Worm (Caenorhabditis elegans): ENCODE data around the gene nhr-192.

The nhr-192 gene

DNA sequence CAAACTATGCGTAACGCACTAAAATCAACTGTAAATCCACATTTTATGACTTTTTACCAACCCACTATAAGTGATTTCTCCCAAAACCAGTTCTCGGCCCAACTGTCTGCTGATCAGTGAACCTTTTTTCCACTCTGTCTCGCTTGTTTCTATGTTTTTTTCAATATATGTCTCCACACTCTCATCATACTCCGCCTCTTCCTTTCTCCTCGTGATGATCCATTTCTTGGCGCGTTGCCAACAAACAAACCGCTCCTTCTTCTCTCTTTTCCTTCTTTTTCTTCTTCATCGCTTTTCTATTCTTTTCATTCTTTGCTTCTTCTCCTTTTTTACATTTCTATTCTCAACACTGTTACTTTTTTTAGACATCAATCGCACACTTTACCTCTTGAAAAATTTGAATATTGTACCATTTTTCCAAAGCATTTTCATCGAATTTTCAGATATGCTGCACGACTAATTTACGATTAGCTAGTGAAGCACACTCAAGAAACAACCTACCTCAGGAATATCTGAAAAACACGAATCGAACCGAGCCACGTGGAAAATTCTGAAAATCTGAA lies 27.1 kb downstream of the nhr-192 start, which contains the start of gene T06E8.8:
TSS of gene T06E8.8 (plus strand) at position 513 of the 563 bp plus-strand sequence.
- no peak for TF ChIP-seq unc-62 (GFP tag; optimal IDR thresholded peaks at IDR 0.05)

DNA sequence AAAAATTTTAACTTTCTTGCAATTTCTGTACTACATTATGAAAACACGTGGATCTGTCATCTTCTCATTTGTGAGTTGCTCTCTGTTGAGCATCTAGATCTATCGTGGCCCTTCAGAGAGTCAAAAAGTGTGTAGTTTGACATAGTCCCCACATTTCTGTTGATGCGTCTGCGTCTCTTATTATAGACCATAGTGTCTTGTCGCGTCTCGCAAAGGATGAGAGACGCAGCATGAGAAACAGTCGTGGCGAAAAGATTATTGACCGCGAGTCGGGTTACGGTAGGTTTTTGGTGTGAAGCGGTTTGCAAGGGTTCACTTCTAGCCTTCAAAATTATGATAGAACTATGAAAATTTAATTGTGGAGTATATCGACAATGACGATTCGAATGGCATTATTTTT lies 28.2 kb downstream of the nhr-192 start:
- no peak for TF ChIP-seq unc-62 (GFP tag; optimal IDR thresholded peaks at IDR 0.05)

ce11 chrV:10041484-10041883 lies 29.0 kb downstream of the nhr-192 start:
- no peak for TF ChIP-seq unc-62 (GFP tag; optimal IDR thresholded peaks at IDR 0.05)

ce11 chrV:10039837-10040236 lies 30.6 kb downstream of the nhr-192 start:
- no peak for TF ChIP-seq unc-62 (GFP tag; optimal IDR thresholded peaks at IDR 0.05)

DNA sequence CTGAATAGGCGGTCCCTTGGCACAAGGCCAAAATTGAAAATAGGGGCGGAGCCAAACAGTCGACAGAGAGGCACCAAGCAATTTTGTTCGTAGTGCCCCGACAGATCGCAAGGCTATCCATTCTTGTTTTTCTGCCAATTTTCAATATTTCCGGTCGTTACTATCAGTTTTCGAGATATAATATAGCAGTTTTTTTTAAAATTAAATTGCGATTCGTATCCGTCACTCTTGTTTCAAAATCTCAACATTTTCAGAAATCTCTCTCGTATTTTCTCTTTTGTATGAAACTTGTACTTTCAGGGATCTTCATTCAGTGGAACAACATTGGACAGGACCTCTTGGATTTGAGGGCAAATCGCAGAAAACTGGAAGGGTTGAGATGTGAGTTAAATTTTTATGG lies 33.4 kb downstream of the nhr-192 start, which contains the start of gene F57A8.1:
TSS of gene F57A8.1 (plus strand) at position 301 of the 400 bp plus-strand sequence.
- no peak for TF ChIP-seq unc-62 (GFP tag; optimal IDR thresholded peaks at IDR 0.05)

DNA sequence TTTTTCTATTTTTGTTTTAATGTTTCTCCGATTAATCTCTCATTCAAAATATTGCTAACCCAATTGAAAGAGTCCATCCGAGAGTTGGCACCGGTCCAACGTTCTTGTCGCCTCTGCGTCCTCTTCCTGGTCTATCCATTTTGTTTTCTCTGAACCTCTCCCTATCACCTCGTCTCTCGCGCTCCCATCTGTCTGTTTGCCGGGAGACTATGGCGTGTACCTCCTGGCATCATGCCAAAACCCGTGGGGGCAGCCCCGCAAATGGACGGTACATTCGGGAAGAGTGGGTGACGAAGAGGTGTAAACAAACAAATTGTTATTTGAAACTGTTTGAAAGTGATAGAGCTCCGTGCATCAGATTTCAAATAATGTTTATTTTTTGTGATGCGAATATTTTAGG lies 34.2 kb downstream of the nhr-192 start, which contains the start of gene T06E8.2:
TSS of gene T06E8.2 (minus strand) at position 139 of the 400 bp plus-strand sequence.
- no peak for TF ChIP-seq unc-62 (GFP tag; optimal IDR thresholded peaks at IDR 0.05)

DNA sequence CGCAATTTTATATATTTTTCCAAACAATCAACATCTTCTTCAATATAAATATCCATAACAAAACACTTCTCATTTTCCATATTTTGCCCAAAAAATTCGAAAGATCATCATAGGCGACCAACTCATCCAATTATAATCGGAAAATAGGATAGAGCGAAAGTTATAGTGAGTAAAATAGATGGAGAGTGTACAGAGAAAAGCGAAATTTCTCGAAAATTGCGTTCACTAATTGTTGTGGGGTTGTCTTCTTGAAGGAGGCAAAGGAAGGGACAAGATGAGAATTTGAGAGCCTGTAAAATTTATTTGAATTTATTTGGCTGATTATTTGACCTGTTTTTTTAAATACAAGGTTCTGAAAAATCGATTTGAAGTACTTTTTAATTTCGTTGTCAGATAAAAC lies 34.9 kb downstream of the nhr-192 start:
- no peak for TF ChIP-seq unc-62 (GFP tag; optimal IDR thresholded peaks at IDR 0.05)

DNA sequence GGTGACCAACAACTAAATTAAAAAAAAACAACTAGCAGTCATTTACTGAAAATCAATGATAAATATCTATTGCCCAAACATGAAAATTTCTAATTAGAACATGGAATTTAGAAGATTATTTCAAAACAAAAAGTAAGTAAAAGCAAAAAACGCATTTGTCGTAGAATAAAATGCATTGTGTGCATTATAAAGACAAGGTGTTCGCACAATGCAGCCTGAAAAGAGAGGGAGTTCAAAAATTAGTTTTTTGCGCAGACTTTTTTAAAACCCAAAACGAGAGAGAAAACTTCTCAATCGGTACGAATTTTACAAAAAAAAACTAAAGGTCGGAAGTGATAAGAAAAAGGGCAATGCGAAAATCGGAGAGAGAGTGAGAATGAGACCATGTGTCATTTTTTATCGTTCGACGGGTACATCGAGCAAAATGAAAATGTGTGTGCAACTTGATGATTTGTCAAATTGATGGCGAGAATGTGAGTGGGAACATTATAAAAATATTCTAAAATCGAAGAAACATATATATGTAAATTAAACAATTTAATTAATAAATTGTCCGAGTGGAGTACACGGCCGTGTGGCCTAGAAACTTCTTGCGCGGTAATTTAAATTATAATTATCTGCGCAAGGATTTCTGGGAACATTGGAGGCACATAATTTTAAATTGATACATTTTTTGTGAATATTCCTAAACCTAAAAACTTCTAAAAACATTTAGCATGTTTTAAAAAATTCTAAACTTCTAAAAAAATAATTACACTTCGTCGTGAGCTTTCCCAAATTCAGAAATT lies 38.9 kb downstream of the nhr-192 start:
- no peak for TF ChIP-seq unc-62 (GFP tag; optimal IDR thresholded peaks at IDR 0.05)

- no peak for TF ChIP-seq unc-62 (GFP tag; optimal IDR thresholded peaks at IDR 0.05)
Observed at ce11 chrV:10030992-10031383, 39.5 kb downstream of the nhr-192 start, which contains the start of gene acl-2. TSS of gene acl-2 (minus strand) at chrV:10031092.

DNA sequence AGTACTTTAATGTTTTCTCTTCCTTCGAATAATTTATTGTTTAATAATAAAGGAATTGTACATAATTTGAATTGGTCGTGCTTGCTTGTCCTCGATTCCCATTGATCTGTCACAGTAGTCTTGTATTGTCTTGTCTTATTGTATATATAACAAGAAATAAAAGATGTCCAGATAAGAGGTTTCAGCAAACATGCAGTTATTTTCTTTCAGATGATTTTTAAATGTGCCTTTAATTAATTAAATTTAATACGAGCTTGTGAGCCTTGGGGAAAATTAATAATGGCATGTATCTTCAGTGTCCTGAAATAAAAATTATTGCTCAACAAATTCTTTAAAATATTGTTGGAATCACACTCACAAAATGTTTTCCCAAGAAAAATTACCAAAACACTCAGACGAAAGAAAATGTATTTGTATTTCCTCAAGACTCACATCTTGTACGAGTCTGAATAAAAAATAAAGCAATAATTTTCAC lies 47.3 kb downstream of the nhr-192 start:
- no peak for TF ChIP-seq unc-62 (GFP tag; optimal IDR thresholded peaks at IDR 0.05)

ce11 chrV:10019934-10020333 lies 50.5 kb downstream of the nhr-192 start:
- no peak for TF ChIP-seq unc-62 (GFP tag; optimal IDR thresholded peaks at IDR 0.05)

Measured in whole organism, dauer.